Fruit fly (Drosophila melanogaster): ENCODE measurements around the gene Aven.

Gene Aven

dm6 chrX:12662679-12663463, 33.4 kb upstream of the Aven start (continued):
- TF ChIP-seq nerfin-1 (tag; optimal IDR thresholded peaks at IDR 0.05) (no peak), Rx (GFP tag; IDR thresholded peaks at IDR 0.05) (no peak), YL-1 (GFP tag; optimal IDR thresholded peaks at IDR 0.05) (no peak), CG14441 (GFP tag; IDR thresholded peaks at IDR 0.05) (no peak), Ravus (GFP tag; IDR thresholded peaks at IDR 0.05) (no peak), CG16863 (GFP tag; optimal IDR thresholded peaks at IDR 0.05) (no peak), CG9932 (GFP tag; IDR thresholded peaks at IDR 0.05) (no peak), CG31388 (GFP tag; optimal IDR thresholded peaks at IDR 0.05) (no peak), CG13775 (GFP tag; optimal IDR thresholded peaks at IDR 0.05) (no peak), GATAe (GFP tag; conservative IDR thresholded peaks at IDR 0.05) (no peak), HLH4C (GFP tag; IDR thresholded peaks at IDR 0.05; ENCODE audit: partially characterized antibody) (no peak), CG31441 (GFP tag; IDR thresholded peaks at IDR 0.05) (peak; percentile 40; the same call in 1 of the 2 replicates), maf-S (GFP tag; optimal IDR thresholded peaks at IDR 0.05) (no peak), CG11695 (GFP tag; IDR thresholded peaks at IDR 0.05) (no peak), CG1647 (GFP tag; optimal IDR thresholded peaks at IDR 0.05) (no peak), jumu (GFP tag; optimal IDR thresholded peaks at IDR 0.05) (no peak), pnt (GFP tag; optimal IDR thresholded peaks at IDR 0.05) (no peak), CG10431 (GFP tag; optimal IDR thresholded peaks at IDR 0.05) (no peak), tna (GFP tag; IDR thresholded peaks at IDR 0.05; ENCODE audit: partially characterized antibody) (no peak), ERR (GFP tag; optimal IDR thresholded peaks at IDR 0.05) (no peak), Ptx1 (GFP tag; IDR thresholded peaks at IDR 0.05) (no peak), Awh (GFP tag; IDR thresholded peaks at IDR 0.05) (no peak), rib (GFP tag; IDR thresholded peaks at IDR 0.05) (no peak), Ets97D (GFP tag; optimal IDR thresholded peaks at IDR 0.05) (no peak), CG1603 (tag; optimal IDR thresholded peaks at IDR 0.05) (no peak), CG7786 (GFP tag; optimal IDR thresholded peaks at IDR 0.05) (no peak), CG3281 (GFP tag; optimal IDR thresholded peaks at IDR 0.05) (no peak), CG12104 (GFP tag; optimal IDR thresholded peaks at IDR 0.05) (no peak), dmrt11E (tag; optimal IDR thresholded peaks at IDR 0.05) (peak; percentile 50), CG9437 (GFP tag; optimal IDR thresholded peaks at IDR 0.05) (no peak), pum (GFP tag; optimal IDR thresholded peaks at IDR 0.05) (no peak), Oaz (GFP tag; IDR thresholded peaks at IDR 0.05) (no peak), CG3847 (GFP tag; IDR thresholded peaks at IDR 0.05) (no peak), p53 (GFP tag; optimal IDR thresholded peaks at IDR 0.05) (no peak), HHEX (GFP tag; optimal IDR thresholded peaks at IDR 0.05) (no peak), CG15269 (tag; optimal IDR thresholded peaks at IDR 0.05) (peak; percentile 17), croc (GFP tag; conservative IDR thresholded peaks at IDR 0.05) (no peak), CG7745 (tag; optimal IDR thresholded peaks at IDR 0.05) (no peak), Ada2b (GFP tag; IDR thresholded peaks at IDR 0.05) (no peak), CG8281 (tag; optimal IDR thresholded peaks at IDR 0.05) (no peak), CG13424 (tag; optimal IDR thresholded peaks at IDR 0.05) (peak; percentile 7), CG7271 (tag; optimal IDR thresholded peaks at IDR 0.05) (no peak), cg (GFP tag; optimal IDR thresholded peaks at IDR 0.05) (no peak), gt (GFP tag; IDR thresholded peaks at IDR 0.05) (no peak), MTF-1 (GFP tag; optimal IDR thresholded peaks at IDR 0.05; ENCODE audit: borderline replicate concordance) (no peak), CG6654 (GFP tag; optimal IDR thresholded peaks at IDR 0.05) (no peak), ara (GFP tag; IDR thresholded peaks at IDR 0.05) (no peak), slp2 (GFP tag; optimal IDR thresholded peaks at IDR 0.05) (no peak), CG7928 (GFP tag; optimal IDR thresholded peaks at IDR 0.05) (no peak), row (GFP tag; IDR thresholded peaks at IDR 0.05) (peak; percentile 58), Xrp1 (GFP tag; IDR thresholded peaks at IDR 0.05) (peak; percentile 37; the same call in 1 of the 2 replicates)
